Worm (Caenorhabditis elegans) whole organism, young adult: ENCODE measurements around the gene C49C8.3.

Experiments
- B0261.1 ChIP-seq: sonication (generic microtip); optimal IDR thresholded peaks from 2 replicates; lab custom pipeline; 2016; ENCODE audit warnings: mild to moderate bottlenecking, missing genetic modification characterization, moderate library complexity, missing compliant biosample characterization
- C06A6.2 ChIP-seq: fragments of 200-800 bp; sonication (Bioruptor generic); conservative IDR thresholded peaks from 2 replicates; pipeline ENCODE4 v1.3.6; 2022; ENCODE audit warnings: missing genetic modification characterization, missing compliant biosample characterization
- Y56A3A.18 ChIP-seq: fragments of 200-800 bp; sonication (Bioruptor generic); IDR thresholded peaks from 2 replicates; pipeline ENCODE4 v1.3.6; 2022; ENCODE audit warnings: missing genetic modification reagents, missing genetic modification characterization, missing compliant biosample characterization
- attf-6 ChIP-seq: fragments of 200-800 bp; sonication (Bioruptor generic); IDR thresholded peaks from 2 replicates; pipeline ENCODE4 v1.3.6; 2022; ENCODE audit warnings: missing genetic modification reagents, missing genetic modification characterization, missing compliant biosample characterization
- ekl-4 ChIP-seq: fragments of 200-800 bp; sonication (Bioruptor generic); IDR thresholded peaks from 2 replicates; pipeline ENCODE4 v1.3.6; 2022; ENCODE audit warnings: missing genetic modification reagents, missing genetic modification characterization, missing compliant biosample characterization
- lsy-27 ChIP-seq: sonication (generic microtip); optimal IDR thresholded peaks from 2 replicates; lab custom pipeline; 2017; ENCODE audit warnings: missing genetic modification characterization, mild to moderate bottlenecking, missing compliant biosample characterization, antibody characterized with exemption, missing genotype, borderline replicate concordance; ENCODE audit not compliant: insufficient read depth
- nfya-1 ChIP-seq: sonication (generic microtip); optimal IDR thresholded peaks from 2 replicates; lab custom pipeline; 2017; ENCODE audit warnings: antibody characterized with exemption, missing compliant biosample characterization, missing genetic modification characterization, borderline replicate concordance; ENCODE audit not compliant: insufficient read depth
- nhr-179 ChIP-seq: sonication (generic microtip); optimal IDR thresholded peaks from 2 replicates; lab custom pipeline; 2016; ENCODE audit warnings: mild to moderate bottlenecking, missing genetic modification characterization, missing compliant biosample characterization
- repo-1 ChIP-seq: sonication (generic microtip); optimal IDR thresholded peaks from 2 replicates; lab custom pipeline; 2017; ENCODE audit warnings: mild to moderate bottlenecking, missing genetic modification characterization, missing compliant biosample characterization
- rpc-1 ChIP-seq, 2 experiments: fragments of 150-350 bp in 1 of 2; sonication (generic microtip) in 1 of 2; optimal IDR thresholded peaks; 2 replicates each; lab custom pipeline; 2014 to 2018; ENCODE audit warnings: missing biosample characterization in 1 of 2, missing genetic modification characterization in 1 of 2, missing genetic modification reagents in 1 of 2, missing genotype in 1 of 2
- somi-1 ChIP-seq: fragments of 200-800 bp; sonication (Bioruptor generic); optimal IDR thresholded peaks from 2 replicates; lab custom pipeline; 2018; ENCODE audit warnings: mild to moderate bottlenecking, missing genetic modification characterization, missing compliant biosample characterization
- unc-62 ChIP-seq: fragments of 150-350 bp; optimal IDR thresholded peaks from 2 replicates; lab custom pipeline; 2014; ENCODE audit warnings: missing biosample characterization, missing genetic modification reagents, missing genetic modification characterization
- xnd-1 ChIP-seq: sonication (generic microtip); optimal IDR thresholded peaks from 2 replicates; lab custom pipeline; 2016; ENCODE audit warnings: missing genotype, missing genetic modification reagents, missing genetic modification characterization, missing compliant biosample characterization
- ztf-18 ChIP-seq: sonication (generic microtip); optimal IDR thresholded peaks from 2 replicates; lab custom pipeline; 2016; ENCODE audit warnings: missing genotype, mild to moderate bottlenecking, missing genetic modification characterization, missing compliant biosample characterization

DNA sequence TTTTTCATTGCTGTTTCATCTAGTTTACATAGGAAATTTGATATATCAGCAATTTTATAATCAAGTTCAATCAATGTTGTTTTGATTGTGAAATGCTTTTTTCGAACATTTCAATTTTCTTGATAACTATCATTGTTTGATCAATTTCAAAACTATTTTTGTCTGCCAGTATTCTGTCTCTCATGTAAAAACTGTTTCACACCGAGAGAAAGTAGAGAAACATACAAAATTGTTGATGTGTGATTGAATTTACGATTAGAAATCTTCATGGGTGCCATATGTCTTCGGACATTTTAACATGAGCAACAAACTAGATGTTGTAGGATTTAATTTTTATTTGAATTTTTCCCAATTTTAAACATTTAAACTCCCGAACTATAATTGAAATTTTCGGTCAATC, 6.2 kb downstream of the C49C8.3 start, which contains the start of gene C49C8.2:
- TF ChIP-seq attf-6 (GFP tag; lab: Robert Waterston, UW) (no peak), lsy-27 (tag; lab: Kevin White, UChicago) (no peak), ekl-4 (GFP tag; lab: Robert Waterston, UW) (no peak), nfya-1 (no peak), somi-1 (GFP tag; lab: Kevin White, UChicago) (no peak), nhr-179 (tag; lab: Kevin White, UChicago) (no peak), ztf-18 (tag; lab: Kevin White, UChicago) (no peak), B0261.1 (tag; lab: Kevin White, UChicago) (no peak), xnd-1 (no peak), C06A6.2 (GFP tag; lab: Robert Waterston, UW) (no peak), repo-1 (tag; lab: Kevin White, UChicago) (no peak), rpc-1 (optimal IDR thresholded peaks at IDR 0.05; lab: Kevin White, UChicago) (no peak), rpc-1 (tag; optimal IDR thresholded peaks at IDR 0.05; lab: Kevin White, UChicago) (no peak), Y56A3A.18 (no peak), unc-62 (no peak)
